Fruit fly (Drosophila melanogaster) ovary, adult (tissue): Measurements from ENCODE around the gene CD98hc.

Source experiments
- CG17801 ChIP-seq: fragments of 200-800 bp; optimal IDR thresholded peaks from 2 replicates; lab custom pipeline; 2019; ENCODE audit warnings: missing biosample characterization, mild to moderate bottlenecking, missing genetic modification characterization, moderate library complexity; ENCODE audit not compliant: partially characterized antibody

Gene CD98hc

DNA sequence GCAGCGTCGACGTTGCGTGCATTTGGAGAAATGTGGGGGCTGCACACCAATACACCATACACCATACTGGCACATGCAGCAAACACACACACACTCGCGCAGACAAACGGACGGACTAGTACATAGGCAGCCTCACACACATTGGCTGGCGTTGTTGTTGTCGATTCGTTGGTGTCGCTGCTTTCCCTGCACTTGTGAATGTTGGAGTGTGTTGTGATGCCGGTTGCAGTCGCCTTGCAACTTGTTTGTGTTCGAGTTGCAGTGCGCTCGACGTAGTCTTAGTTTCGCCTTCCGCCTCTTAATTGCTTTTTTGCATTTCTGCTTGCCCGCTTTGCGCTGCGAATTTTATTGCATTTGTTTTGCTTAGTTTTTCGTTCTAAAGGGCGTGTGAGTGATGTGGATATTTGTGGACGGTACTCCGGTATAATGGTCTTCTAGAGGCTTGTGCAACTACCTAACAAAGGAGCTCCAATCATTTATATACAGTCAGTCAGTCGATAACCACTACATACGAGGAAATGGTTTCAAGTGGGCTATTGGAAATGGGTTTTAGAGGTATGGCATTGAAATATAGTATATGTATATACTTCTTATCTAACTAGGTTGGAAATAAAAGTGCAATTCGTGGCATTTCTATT, 14.6 kb downstream of the CD98hc start:
- no peak for TF ChIP-seq CG17801

DNA sequence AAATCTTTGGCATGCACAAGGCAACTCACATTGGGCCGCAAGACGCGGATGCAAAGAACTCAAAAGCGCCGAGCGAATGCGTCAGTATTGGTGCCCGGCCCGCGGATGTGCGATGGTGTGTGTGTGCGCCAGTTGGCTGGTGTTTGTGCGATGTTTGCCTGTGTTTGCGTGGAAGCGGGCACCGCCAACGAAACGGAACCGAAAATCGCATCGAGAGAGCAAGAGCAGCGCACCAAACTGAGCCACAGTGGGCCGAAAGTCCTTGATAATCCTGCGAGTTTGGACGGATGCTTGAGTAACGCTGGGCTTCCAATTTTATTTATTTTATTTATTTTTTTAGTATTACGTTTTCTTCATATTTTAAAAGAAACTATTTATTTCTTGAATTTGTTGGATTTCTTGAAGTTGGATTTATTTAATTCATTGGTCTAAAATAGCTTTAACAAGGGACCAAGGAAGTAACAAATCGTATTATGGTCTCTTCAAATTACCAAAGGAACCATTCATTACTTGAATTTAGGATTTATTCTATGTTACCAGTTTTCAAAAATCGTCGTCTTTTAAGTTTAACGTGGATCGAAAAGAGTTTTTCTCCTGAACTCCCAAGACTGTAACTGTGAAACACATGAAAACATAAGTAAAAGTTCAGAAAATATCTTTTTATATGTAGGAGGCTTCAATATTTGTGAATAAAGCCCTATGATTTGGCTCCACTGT, 15.3 kb downstream of the CD98hc start:
- no peak for TF ChIP-seq CG17801

DNA sequence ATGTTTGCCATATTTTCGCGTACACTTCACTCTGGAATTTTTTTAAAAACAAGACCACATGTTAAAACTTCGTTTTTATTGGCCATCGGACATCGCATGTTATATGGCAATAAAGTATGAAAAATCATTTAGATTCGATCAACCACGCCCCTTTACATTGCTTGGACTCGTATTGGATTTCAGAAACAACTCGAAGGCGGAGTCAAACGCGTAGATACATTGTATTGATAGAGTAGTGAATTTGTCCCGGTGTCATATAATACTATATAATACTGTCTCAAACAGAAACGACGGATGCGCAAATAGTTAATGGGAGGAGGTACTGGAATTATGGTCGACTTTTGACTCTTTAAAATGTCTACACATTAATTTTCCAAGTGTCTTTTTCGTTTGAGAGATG, 16.9 kb downstream of the CD98hc start:
- TF ChIP-seq CG17801: no peak

DNA sequence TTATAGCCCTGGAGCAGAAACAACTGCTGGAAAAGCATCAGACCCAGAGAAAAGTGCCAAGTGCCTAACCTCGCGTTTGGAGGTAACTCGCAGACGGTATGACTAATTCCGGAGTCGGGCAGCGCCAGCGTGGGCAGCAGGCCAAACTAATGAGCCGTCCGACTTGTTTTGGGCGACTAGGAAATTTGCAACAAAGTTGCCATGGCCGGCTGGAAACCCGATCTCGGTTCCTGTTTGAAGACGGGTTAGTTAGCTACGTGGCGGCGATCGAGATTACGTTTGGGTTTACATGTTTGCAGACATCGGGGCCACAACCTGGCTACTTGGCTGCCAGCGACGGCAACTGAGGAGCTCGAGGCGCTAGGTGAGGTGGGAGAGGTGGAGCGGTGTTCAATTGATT, 21.2 kb downstream of the CD98hc start:
- no peak for TF ChIP-seq CG17801

DNA sequence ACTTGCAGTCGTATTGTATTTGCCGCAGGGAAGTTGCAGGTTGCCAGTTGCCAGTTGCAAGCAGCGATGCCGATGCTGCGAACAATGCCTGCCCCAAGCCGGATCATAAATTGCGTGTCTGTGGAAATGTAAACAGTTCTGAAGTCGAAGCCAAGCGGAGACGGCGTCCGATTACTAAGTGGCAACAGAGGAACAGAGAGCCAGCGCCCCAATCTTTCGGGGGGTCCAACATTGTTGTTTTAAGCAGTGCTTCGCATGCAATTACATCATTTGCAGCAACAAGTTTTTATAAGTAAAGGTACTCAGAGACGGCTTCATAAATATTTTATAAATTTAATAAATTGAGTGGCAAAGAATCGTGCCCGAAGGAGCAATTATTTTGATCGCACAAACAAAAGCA, 23.8 kb downstream of the CD98hc start:
- no peak for TF ChIP-seq CG17801

DNA sequence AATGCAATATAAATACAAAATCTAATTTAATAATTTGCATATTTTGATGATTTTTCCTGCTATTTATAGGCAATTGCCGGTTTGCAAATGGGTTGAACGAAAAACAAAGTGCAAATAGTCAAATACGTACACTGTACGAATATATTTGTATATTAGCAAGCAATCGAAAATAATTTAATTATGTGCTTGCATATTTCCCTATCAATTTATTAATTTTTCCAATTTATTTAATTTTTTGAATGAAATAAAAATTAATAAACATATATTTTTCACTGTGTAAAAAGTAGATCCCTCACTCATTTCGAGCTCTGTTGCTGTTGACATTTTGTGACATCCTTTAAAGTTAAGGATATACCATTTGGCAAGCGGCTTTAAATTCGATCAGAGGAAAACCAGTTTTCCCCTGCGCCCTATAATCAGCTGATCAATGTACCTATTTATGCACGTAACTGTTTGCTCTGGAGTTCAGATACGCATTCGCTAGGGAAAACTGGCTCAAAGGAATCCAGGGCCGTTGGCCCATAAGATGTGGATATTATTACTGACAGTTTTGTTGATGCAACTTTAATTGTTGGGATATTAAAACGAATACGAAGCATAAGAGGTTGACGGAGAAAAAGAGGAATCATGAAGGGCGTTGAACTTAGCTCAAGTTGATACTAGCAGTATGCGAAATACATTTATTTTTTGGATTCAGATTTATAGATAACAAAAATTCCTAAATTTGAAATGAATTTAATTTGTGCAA, 25.0 kb downstream of the CD98hc start:
- no peak for TF ChIP-seq CG17801

DNA sequence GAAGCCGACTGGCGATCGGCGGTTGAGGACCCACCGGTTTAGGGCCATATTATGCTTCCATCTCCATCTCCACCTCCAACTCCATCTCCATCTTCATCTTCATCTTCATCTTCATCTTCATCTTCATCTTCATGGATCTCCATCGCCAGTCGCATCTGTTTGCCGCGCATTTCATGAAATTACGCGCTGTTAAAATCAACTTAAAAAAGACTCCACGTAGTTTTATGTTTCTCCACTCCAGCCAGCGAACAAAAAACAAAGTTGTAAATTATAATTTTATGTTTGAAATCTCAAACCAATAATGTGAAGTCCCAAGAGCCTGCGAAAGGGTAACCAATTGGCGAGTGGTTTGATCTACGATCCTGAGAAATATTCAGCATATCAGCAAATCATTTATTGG, 28.1 kb downstream of the CD98hc start:
- no peak for TF ChIP-seq CG17801

DNA sequence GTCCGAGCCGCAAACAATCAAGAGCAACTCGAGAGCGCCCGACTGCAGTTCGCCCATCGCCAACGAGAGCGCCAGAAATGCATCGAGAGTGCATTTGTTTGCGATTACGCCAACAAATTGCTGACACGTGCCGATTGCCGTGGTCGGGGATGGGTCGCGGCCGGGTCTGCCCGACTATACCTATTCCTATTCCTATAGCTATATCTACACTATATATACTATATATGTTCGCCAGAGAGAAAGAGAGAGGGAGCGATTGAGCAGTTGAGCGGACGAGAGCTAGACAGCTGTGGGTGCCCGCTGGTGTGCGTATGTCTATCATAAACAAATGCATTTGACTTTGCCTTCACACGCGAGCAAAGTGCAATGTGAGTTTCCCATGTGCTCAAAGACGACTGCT, 30.9 kb downstream of the CD98hc start:
- TF ChIP-seq CG17801: peak; percentile 47

DNA sequence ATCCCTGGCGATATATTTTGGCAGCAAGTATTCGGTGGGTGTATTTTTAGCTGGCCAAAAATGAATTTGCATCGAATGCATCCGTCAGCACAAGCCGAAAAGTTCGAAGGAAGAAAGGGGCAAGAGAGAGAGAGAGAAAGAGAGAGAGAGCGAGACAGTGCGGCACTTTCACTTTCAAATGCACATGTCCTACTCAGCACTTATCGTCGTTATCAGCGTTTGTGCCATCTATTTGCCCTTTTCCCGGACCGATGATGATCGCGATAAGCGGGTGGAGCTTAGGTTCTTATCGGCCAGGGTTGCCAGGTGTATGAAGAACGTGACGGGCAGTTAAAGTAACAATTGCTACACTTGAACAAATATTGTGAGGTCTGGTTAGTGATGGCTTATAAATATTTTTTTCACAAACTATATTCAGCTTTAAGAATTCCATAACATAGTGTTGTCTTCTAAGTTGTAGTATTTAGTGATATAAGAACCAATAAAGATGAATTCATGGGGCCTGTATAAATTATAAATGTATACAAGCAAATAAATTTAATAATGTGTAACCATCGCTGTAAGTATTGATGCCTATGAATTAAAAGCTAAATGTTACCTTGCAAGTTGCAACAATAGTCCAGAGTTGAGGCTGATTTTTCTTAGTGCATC, 33.4 kb downstream of the CD98hc start:
- TF ChIP-seq CG17801: no peak

DNA sequence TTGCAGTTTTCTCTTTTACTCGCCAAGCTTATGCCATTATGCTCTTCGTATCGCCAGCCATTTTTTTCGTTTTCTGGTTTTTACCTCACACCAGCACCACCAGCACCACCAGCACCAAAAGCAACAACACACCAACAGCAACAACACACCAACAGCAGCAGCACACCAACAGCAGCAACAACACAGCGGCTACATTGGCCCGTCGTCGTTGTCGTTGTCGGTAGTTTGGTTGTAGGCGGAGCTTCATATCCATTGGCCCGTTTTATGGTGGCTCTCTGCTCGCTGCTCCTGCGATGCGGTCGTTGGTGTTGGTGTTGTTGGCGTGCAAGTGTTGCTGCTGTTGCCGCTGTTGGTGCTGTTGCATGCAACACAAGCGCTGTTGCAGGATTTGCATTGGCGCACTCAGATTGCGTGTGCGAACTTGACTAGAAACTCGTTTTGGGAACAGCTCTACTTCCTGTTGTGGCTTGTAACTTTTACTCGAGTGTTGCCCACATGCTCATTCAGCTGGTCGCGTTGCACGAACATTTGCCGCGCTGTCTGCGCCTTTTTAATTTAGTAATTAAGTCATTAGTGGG, 41.4 kb downstream of the CD98hc start:
- peak; percentile 7 for TF ChIP-seq CG17801

DNA sequence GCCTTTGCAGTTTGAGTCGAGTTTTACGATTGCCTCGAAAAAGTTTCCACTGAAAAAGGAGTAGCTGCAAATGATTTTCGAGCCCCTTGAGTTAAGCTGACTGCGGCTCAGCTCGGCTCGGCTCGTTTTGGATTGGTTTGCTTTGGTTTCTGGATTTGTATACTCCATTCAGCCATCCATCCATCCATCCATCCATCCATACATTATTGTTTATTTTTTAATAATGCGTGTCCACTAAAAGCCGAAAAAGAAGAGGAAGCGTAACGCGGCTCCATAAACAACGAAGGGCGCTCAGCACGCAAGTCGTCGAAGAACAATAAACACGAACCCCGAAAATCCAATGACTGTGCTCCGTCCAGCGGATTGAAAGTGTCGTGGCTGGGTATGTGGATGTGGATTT, 51.9 kb downstream of the CD98hc start:
- TF ChIP-seq CG17801: no peak
